Worm (Caenorhabditis elegans) whole organism, late embryonic: ENCODE measurements around the gene F12A10.6.
A peak's percentile ranks its signal among the peaks of the same experiment; 100 is the strongest.

ENCODE experiments used
- C08G9.2 ChIP-seq: sonication (generic microtip); optimal IDR thresholded peaks from 2 replicates; lab custom pipeline; 2016; ENCODE audit warnings: mild to moderate bottlenecking, missing genetic modification characterization, moderate library complexity, missing compliant biosample characterization
- K02D7.2 ChIP-seq: sonication (generic microtip); optimal IDR thresholded peaks from 2 replicates; lab custom pipeline; 2017; ENCODE audit warnings: mild to moderate bottlenecking, missing genetic modification characterization, missing compliant biosample characterization
- K09A11.1 ChIP-seq: sonication (generic microtip); optimal IDR thresholded peaks from 2 replicates; lab custom pipeline; 2017; ENCODE audit warnings: antibody characterized with exemption, mild to moderate bottlenecking, missing genetic modification characterization, missing compliant biosample characterization; ENCODE audit not compliant: insufficient read depth
- T23F11.4 ChIP-seq: fragments of 200-800 bp; sonication (Bioruptor generic); optimal IDR thresholded peaks from 2 replicates; lab custom pipeline; 2018; ENCODE audit warnings: mild to moderate bottlenecking, missing genetic modification characterization, missing compliant biosample characterization
- Y22D7AL.16 ChIP-seq: sonication (generic microtip); optimal IDR thresholded peaks from 2 replicates; lab custom pipeline; 2016; ENCODE audit warnings: missing genetic modification characterization, missing compliant biosample characterization
- ahr-1 ChIP-seq: sonication (generic microtip); optimal IDR thresholded peaks from 2 replicates; lab custom pipeline; 2016; ENCODE audit warnings: missing genetic modification characterization, missing compliant biosample characterization
- ama-1 ChIP-seq: fragments of 150-350 bp; optimal IDR thresholded peaks from 2 replicates; lab custom pipeline; 2014
- ceh-14 ChIP-seq: sonication (generic microtip); optimal IDR thresholded peaks from 2 replicates; lab custom pipeline; 2016; ENCODE audit warnings: missing genotype, missing genetic modification characterization, missing compliant biosample characterization
- ceh-18 ChIP-seq: sonication (generic microtip); optimal IDR thresholded peaks from 2 replicates; lab custom pipeline; 2016; ENCODE audit warnings: missing genetic modification characterization, missing compliant biosample characterization
- ceh-22 ChIP-seq: sonication (generic microtip); optimal IDR thresholded peaks from 2 replicates; lab custom pipeline; 2017; ENCODE audit warnings: missing biosample characterization, missing genetic modification characterization
- ceh-24 ChIP-seq: sonication (generic microtip); optimal IDR thresholded peaks from 2 replicates; lab custom pipeline; 2016; ENCODE audit warnings: mild to moderate bottlenecking, missing genetic modification characterization, missing compliant biosample characterization
- ceh-30 ChIP-seq: fragments of 150-350 bp; optimal IDR thresholded peaks from 2 replicates; lab custom pipeline; 2014; ENCODE audit warnings: missing biosample characterization, missing genetic modification characterization
- ceh-45 ChIP-seq: fragments of 200-800 bp; sonication (Bioruptor generic); IDR thresholded peaks from 2 replicates; pipeline ENCODE4 v1.3.6; 2022; ENCODE audit warnings: missing genetic modification reagents, missing genetic modification characterization, missing compliant biosample characterization
- ceh-6 ChIP-seq: fragments of 200-800 bp; sonication (Bioruptor generic); optimal IDR thresholded peaks from 2 replicates; lab custom pipeline; 2018; ENCODE audit warnings: mild to moderate bottlenecking, missing genetic modification characterization, missing compliant biosample characterization
- ceh-9 ChIP-seq: sonication (generic microtip); optimal IDR thresholded peaks from 2 replicates; lab custom pipeline; 2016; ENCODE audit warnings: mild to moderate bottlenecking, missing genetic modification characterization, inconsistent platforms, missing compliant biosample characterization
- che-1 ChIP-seq: sonication (generic microtip); optimal IDR thresholded peaks from 2 replicates; lab custom pipeline; 2016; ENCODE audit warnings: mild to moderate bottlenecking, missing genetic modification characterization, missing compliant biosample characterization
- dmd-4 ChIP-seq: sonication (generic microtip); optimal IDR thresholded peaks from 2 replicates; lab custom pipeline; 2016; ENCODE audit warnings: borderline replicate concordance, missing genetic modification characterization, missing compliant biosample characterization
- dve-1 ChIP-seq: sonication (generic microtip); optimal IDR thresholded peaks from 2 replicates; lab custom pipeline; 2017; ENCODE audit warnings: antibody characterized with exemption, mild to moderate bottlenecking, missing genetic modification characterization, missing compliant biosample characterization
- elt-2 ChIP-seq: sonication (generic microtip); optimal IDR thresholded peaks from 2 replicates; lab custom pipeline; 2016; ENCODE audit warnings: missing genetic modification reagents, missing genetic modification characterization, missing compliant biosample characterization
- elt-4 ChIP-seq: sonication (generic microtip); optimal IDR thresholded peaks from 2 replicates; lab custom pipeline; 2016; ENCODE audit warnings: missing genetic modification characterization, missing compliant biosample characterization
- hlh-30 ChIP-seq: sonication (generic microtip); optimal IDR thresholded peaks from 2 replicates; lab custom pipeline; 2017; ENCODE audit warnings: antibody characterized with exemption, missing genetic modification characterization, missing compliant biosample characterization; ENCODE audit not compliant: insufficient read depth
- hlh-6 ChIP-seq: sonication (generic microtip); optimal IDR thresholded peaks from 2 replicates; lab custom pipeline; 2016; ENCODE audit warnings: missing genotype, missing genetic modification characterization, missing compliant biosample characterization
- hlh-8 ChIP-seq: sonication (generic microtip); optimal IDR thresholded peaks from 2 replicates; lab custom pipeline; 2016; ENCODE audit warnings: missing genotype, missing genetic modification characterization, missing compliant biosample characterization
- lim-6 ChIP-seq: sonication (generic microtip); optimal IDR thresholded peaks from 2 replicates; lab custom pipeline; 2016; ENCODE audit warnings: missing genetic modification characterization, missing compliant biosample characterization
- lin-11 ChIP-seq: fragments of 200-800 bp; sonication (Bioruptor generic); optimal IDR thresholded peaks from 2 replicates; lab custom pipeline; 2018; ENCODE audit warnings: mild to moderate bottlenecking, missing genetic modification characterization, missing compliant biosample characterization
- madf-2 ChIP-seq: sonication (generic microtip); optimal IDR thresholded peaks from 2 replicates; lab custom pipeline; 2017; ENCODE audit warnings: missing genetic modification characterization, missing compliant biosample characterization
- nfya-1 ChIP-seq: sonication (generic microtip); optimal IDR thresholded peaks from 2 replicates; lab custom pipeline; 2017; ENCODE audit warnings: missing genetic modification characterization, mild to moderate bottlenecking, missing compliant biosample characterization, antibody characterized with exemption, moderate library complexity
- nhr-232 ChIP-seq: sonication (generic microtip); optimal IDR thresholded peaks from 2 replicates; lab custom pipeline; 2016; ENCODE audit warnings: missing genetic modification characterization, missing compliant biosample characterization
- npax-4 ChIP-seq: sonication (generic microtip); optimal IDR thresholded peaks from 2 replicates; lab custom pipeline; 2016; ENCODE audit warnings: missing genetic modification characterization, missing compliant biosample characterization
- pat-9 ChIP-seq: fragments of 200-800 bp; sonication (Bioruptor generic); optimal IDR thresholded peaks from 2 replicates; lab custom pipeline; 2018; ENCODE audit warnings: mild to moderate bottlenecking, missing genetic modification characterization, moderate library complexity, missing compliant biosample characterization
- pax-1 ChIP-seq: fragments of 150-350 bp; optimal IDR thresholded peaks from 2 replicates; lab custom pipeline; 2014; ENCODE audit warnings: missing biosample characterization, missing genetic modification characterization
- pha-2 ChIP-seq: sonication (generic microtip); optimal IDR thresholded peaks from 2 replicates; lab custom pipeline; 2017; ENCODE audit warnings: mild to moderate bottlenecking, missing genetic modification characterization, missing compliant biosample characterization
- pqm-1 ChIP-seq: sonication (generic microtip); optimal IDR thresholded peaks from 2 replicates; lab custom pipeline; 2016; ENCODE audit warnings: missing genetic modification characterization, missing compliant biosample characterization
- ref-2 ChIP-seq: sonication (generic microtip); optimal IDR thresholded peaks from 2 replicates; lab custom pipeline; 2016; ENCODE audit warnings: missing genetic modification characterization, missing compliant biosample characterization
- sox-2 ChIP-seq: fragments of 200-800 bp; sonication (Bioruptor generic); IDR thresholded peaks from 2 replicates; pipeline ENCODE4 v1.3.6; 2022; ENCODE audit warnings: missing genetic modification reagents, missing genetic modification characterization, missing compliant biosample characterization
- syd-9 ChIP-seq: sonication (generic microtip); optimal IDR thresholded peaks from 2 replicates; lab custom pipeline; 2016; ENCODE audit warnings: mild to moderate bottlenecking, missing genetic modification characterization, moderate library complexity, missing compliant biosample characterization
- tbx-2 ChIP-seq: sonication (generic microtip); optimal IDR thresholded peaks from 2 replicates; lab custom pipeline; 2016; ENCODE audit warnings: missing genetic modification characterization, missing compliant biosample characterization
- unc-3 ChIP-seq, 2 experiments: fragments of 200-800 bp in 1 of 2; sonication (Bioruptor generic) in 1 of 2; sonication (generic microtip) in 1 of 2; conservative IDR thresholded peaks in 1 of 2; optimal IDR thresholded peaks in 1 of 2; 2 replicates each; pipeline versions ENCODE4 v1.3.6 to Lab custom; 2016 to 2022; ENCODE audit warnings: missing compliant biosample characterization in 2 of 2, missing genetic modification characterization in 2 of 2, missing genetic modification reagents in 1 of 2
- unc-55 ChIP-seq: sonication (generic microtip); optimal IDR thresholded peaks from 2 replicates; lab custom pipeline; 2017; ENCODE audit warnings: missing biosample characterization, missing genetic modification reagents, missing genetic modification characterization
- zip-5 ChIP-seq: sonication (generic microtip); optimal IDR thresholded peaks from 2 replicates; lab custom pipeline; 2016; ENCODE audit warnings: missing genetic modification characterization, missing compliant biosample characterization
- ztf-16 ChIP-seq: sonication (generic microtip); optimal IDR thresholded peaks from 2 replicates; lab custom pipeline; 2017; ENCODE audit warnings: missing genetic modification characterization, missing compliant biosample characterization

The F12A10.6 gene

DNA sequence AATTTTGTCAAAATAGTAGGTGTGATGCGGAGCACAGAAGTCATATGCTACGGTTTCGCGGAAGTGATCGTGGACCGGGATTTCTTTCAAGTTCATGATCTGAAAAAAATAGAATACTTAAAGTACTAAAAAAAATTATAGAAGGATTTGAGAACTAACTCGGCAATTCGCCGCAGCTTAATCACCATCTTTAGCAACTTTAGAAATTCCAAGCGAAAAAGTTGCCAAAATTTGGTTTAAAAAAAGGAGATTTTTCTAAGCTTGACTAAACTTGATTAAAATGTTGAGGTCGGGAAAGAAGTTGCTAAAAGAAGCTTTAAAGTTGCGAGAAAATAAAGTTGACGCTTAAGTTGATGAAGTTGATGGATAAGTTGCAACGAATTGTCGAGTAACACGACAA lies 23.3 kb upstream of the F12A10.6 start, which contains the start of gene ZK177.9:
ZK177.9 (minus strand) TSS at position 101 of the 400 bp plus-strand sequence.
- TF ChIP-seq ceh-30 (tag; lab: Kevin White, UChicago) (no peak), sox-2 (no peak), ceh-9 (tag; lab: Kevin White, UChicago) (no peak), dve-1 (tag; lab: Kevin White, UChicago) (no peak), pha-2 (tag; lab: Kevin White, UChicago) (no peak), nhr-232 (tag; lab: Kevin White, UChicago) (no peak), pax-1 (tag; lab: Kevin White, UChicago) (no peak), ceh-6 (GFP tag; lab: Kevin White, UChicago) (no peak), madf-2 (no peak), ceh-24 (tag; lab: Kevin White, UChicago) (no peak), ceh-14 (no peak), dmd-4 (tag; lab: Kevin White, UChicago) (no peak), ref-2 (no peak), ztf-16 (no peak), lim-6 (tag; lab: Kevin White, UChicago) (no peak), ahr-1 (tag; lab: Kevin White, UChicago) (no peak), hlh-8 (no peak), npax-4 (tag; lab: Kevin White, UChicago) (no peak)

DNA sequence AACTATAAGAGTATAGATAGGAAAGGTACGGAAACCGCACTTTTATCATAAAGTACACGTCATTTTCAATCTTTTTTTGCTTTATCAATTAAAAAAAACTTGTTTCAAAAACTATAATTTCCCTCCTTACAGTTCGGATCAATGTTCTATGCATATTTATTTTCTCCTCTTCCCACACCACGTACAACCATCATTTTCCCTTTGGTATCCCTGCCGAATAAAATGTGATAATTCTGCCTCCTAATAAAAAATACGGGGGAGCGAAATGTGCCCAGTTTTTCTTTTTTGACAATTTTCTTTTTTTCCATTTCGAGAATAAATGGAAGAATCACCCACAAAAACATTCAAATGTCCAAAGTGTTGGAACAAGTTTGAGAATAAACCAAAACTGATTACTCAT lies 21.2 kb upstream of the F12A10.6 start, which contains the start of gene ZK177.3:
ZK177.3 (plus strand) TSS at position 301 of the 400 bp plus-strand sequence.
- TF ChIP-seq syd-9 (tag; lab: Kevin White, UChicago), result no peak
- TF ChIP-seq zip-5 (tag; lab: Kevin White, UChicago), result no peak
- TF ChIP-seq unc-55 (GFP tag; lab: Kevin White, UChicago), result no peak
- TF ChIP-seq K02D7.2 (tag; lab: Kevin White, UChicago), result no peak
- TF ChIP-seq hlh-30, result no peak
- TF ChIP-seq, all 69 proteins: peak for 0

DNA sequence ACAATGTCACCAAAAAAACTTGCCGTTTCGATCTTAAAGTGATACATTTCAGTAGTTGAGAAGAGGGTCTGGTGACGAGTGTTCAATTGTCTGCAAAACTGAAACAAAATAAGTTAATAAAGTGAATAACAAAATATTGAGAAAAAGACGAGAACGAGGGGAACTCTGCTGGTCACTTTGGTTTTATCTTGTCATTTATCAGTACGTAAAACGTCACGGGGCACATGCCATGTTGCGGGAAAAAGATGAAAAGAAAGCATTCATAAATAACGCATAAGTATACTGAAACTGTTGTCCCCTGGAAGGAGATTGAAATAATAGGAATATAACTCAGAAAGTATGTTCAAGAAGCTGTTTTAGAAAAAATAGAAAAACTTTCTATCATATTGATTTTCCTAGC lies 20.5 kb upstream of the F12A10.6 start, which contains the start of gene sahd-1:
sahd-1 (minus strand) TSS at position 100 of the 400 bp plus-strand sequence.
- no peak for TF ChIP-seq K09A11.1 (tag; lab: Kevin White, UChicago)
- TF ChIP-seq elt-2 (tag; lab: Kevin White, UChicago), result peak; percentile 56
- TF ChIP-seq ceh-45 (GFP tag; lab: Robert Waterston, UW), result no peak
- TF ChIP-seq unc-3 (GFP tag; conservative IDR thresholded peaks at IDR 0.05; lab: Robert Waterston, UW), result no peak
- no peak for TF ChIP-seq unc-3 (tag; optimal IDR thresholded peaks at IDR 0.05; lab: Kevin White, UChicago)
- TF ChIP-seq, all 69 proteins: peak for 1

DNA sequence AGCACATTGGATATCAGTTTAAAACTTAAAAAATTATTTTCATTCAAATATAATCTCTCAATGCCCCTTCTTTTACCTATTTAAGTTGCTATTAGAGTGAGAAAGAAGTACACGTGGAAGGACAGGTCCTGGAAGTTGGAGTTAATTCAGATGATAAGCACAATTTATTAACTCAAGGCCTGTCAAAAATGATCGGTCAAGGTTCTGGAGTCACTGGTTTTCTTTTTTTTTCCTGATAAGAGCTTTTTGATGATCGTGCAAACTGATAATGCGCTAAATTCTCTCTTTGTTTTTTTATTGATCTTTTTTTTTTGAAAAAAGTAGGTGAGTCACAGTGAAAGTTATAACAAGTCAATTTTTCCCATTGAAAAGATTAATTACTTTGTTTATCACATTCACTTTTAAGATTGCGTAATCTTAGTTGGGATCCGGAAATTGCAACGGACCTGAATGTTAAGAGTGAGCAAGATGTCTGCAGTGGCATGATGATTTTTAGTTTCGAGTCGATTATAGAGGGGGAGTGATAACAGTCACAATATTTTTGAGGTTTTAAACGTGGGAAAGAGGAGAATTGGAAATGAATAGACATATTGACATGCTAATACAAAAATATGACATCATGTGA lies 18.3 kb upstream of the F12A10.6 start:
- TF ChIP-seq che-1 (no peak), elt-2 (tag; lab: Kevin White, UChicago) (peak; percentile 81)
- TF ChIP-seq, all 69 proteins: peak for 1

DNA sequence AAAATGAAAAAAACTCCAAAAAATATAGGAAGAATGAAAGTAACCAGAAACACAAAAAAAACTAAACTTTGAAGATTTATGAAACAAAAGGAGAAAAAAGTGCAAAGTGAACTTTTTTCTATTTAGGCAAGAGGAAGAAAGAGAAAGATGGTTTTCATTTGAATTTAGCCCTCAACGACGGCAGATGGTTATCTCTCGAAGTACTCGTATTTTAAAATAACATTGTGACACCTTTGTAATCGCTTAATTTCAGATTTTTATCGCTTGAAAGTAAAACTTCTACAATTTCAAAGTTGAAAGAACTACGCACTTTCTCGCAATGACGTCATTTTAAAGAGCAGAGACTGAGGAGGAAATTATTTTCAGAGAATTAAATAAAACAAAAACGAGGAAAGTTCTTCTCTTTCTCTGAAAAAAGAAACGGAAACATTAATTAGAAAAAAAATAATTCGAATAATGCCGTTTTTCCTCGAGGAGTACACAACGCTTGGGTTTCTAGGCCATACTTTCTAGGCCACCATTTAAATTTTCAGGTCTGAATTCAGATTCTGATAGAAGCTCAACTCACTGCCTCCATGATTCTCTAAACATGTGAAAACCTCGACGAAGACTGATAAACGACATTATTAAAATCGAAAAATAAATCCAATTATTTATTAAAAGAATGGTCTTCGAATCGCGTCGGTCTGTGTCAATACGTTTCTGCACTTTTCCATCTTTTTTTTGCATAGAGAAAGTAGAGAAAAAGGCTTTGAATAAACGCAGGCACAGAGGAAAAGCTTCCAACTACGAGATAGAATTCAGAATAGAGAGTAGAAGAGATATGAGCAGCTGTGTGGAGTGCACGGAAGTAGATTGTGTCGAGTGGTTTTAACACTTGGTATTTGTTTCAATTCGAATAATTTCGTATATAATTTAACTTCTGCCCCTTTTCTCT lies 17.4 kb upstream of the F12A10.6 start:
- TF ChIP-seq T23F11.4 (GFP tag; lab: Kevin White, UChicago), result no peak
- TF ChIP-seq dve-1 (tag; lab: Kevin White, UChicago), result no peak
- no peak for TF ChIP-seq pax-1 (tag; lab: Kevin White, UChicago)
- TF ChIP-seq hlh-6 (tag; lab: Kevin White, UChicago), result no peak
- TF ChIP-seq dmd-4 (tag; lab: Kevin White, UChicago), result no peak
- no peak for TF ChIP-seq che-1
- no peak for TF ChIP-seq ama-1 (lab: Kevin White, UChicago)
- no peak for TF ChIP-seq Y22D7AL.16 (tag; lab: Kevin White, UChicago)
- TF ChIP-seq C08G9.2 (tag; lab: Kevin White, UChicago), result peak; percentile 13
- no peak for TF ChIP-seq pqm-1 (tag; lab: Kevin White, UChicago)
- TF ChIP-seq tbx-2 (tag; lab: Kevin White, UChicago), result peak; percentile 33
- TF ChIP-seq sox-2, result no peak
- TF ChIP-seq ceh-22 (tag; lab: Kevin White, UChicago), result no peak
- TF ChIP-seq ztf-16, result no peak
- no peak for TF ChIP-seq pat-9 (tag; lab: Kevin White, UChicago)
- no peak for TF ChIP-seq elt-4 (tag; lab: Kevin White, UChicago)
- no peak for TF ChIP-seq ceh-18 (tag; lab: Kevin White, UChicago)
- TF ChIP-seq nfya-1 (tag; lab: Kevin White, UChicago), result no peak
- no peak for TF ChIP-seq lin-11 (tag; lab: Kevin White, UChicago)
